Fruit fly (Drosophila melanogaster) whole organism, embryonic: ENCODE data around the gene park.

Experiments
- Bgb ChIP-seq: fragments of 200-800 bp; sonication (Bioruptor generic); IDR thresholded peaks from 2 replicates; pipeline ENCODE4 v1.3.6; 2022; ENCODE audit warnings: missing biosample characterization, missing genetic modification characterization; ENCODE audit not compliant: partially characterized antibody
- CG12071 ChIP-seq: fragments of 200-800 bp; sonication (Bioruptor generic); optimal IDR thresholded peaks from 3 replicates; lab custom pipeline; 2018; ENCODE audit warnings: missing biosample characterization, mild to moderate bottlenecking, missing genetic modification characterization
- CG12219 ChIP-seq: fragments of 200-800 bp; sonication (Bioruptor generic); optimal IDR thresholded peaks from 3 replicates; lab custom pipeline; 2018; ENCODE audit warnings: missing biosample characterization, mild to moderate bottlenecking, missing genetic modification characterization
- CG12236 ChIP-seq: fragments of 200-800 bp; sonication (Bioruptor generic); optimal IDR thresholded peaks from 2 replicates; lab custom pipeline; 2016; ENCODE audit warnings: missing biosample characterization, missing genetic modification characterization
- CG12744 ChIP-seq: fragments of 200-800 bp; sonication (Bioruptor generic); optimal IDR thresholded peaks from 2 replicates; lab custom pipeline; 2016; ENCODE audit warnings: missing biosample characterization, missing genetic modification characterization
- CG12942 ChIP-seq: fragments of 200-800 bp; sonication (Bioruptor generic); optimal IDR thresholded peaks from 3 replicates; lab custom pipeline; 2016; ENCODE audit warnings: missing biosample characterization, missing genetic modification characterization
- CG13296 ChIP-seq: fragments of 200-800 bp; sonication (Bioruptor generic); optimal IDR thresholded peaks from 3 replicates; lab custom pipeline; 2018; ENCODE audit warnings: missing biosample characterization, mild to moderate bottlenecking, missing genetic modification characterization
- CG13775 ChIP-seq: fragments of 200-800 bp; sonication (Bioruptor generic); optimal IDR thresholded peaks from 3 replicates; lab custom pipeline; 2017; ENCODE audit warnings: missing biosample characterization, mild to moderate bottlenecking, missing genetic modification characterization
- CG13894 ChIP-seq: fragments of 200-800 bp; sonication (Bioruptor generic); optimal IDR thresholded peaks from 3 replicates; lab custom pipeline; 2018; ENCODE audit warnings: missing biosample characterization, mild to moderate bottlenecking, missing genetic modification characterization, moderate library complexity
- CG16779 ChIP-seq: fragments of 200-800 bp; sonication (Bioruptor generic); IDR thresholded peaks from 2 replicates; pipeline ENCODE4 v1.3.6; 2022; ENCODE audit warnings: missing biosample characterization, missing genetic modification characterization
- CG17328 ChIP-seq: fragments of 200-800 bp; sonication (Bioruptor generic); IDR thresholded peaks from 2 replicates; pipeline ENCODE4 v1.3.6; 2022; ENCODE audit warnings: missing biosample characterization, missing genetic modification characterization
- CG17385 ChIP-seq: fragments of 200-800 bp; sonication (Bioruptor generic); optimal IDR thresholded peaks from 3 replicates; lab custom pipeline; 2018; ENCODE audit warnings: missing biosample characterization, mild to moderate bottlenecking, missing genetic modification characterization
- CG18262 ChIP-seq: fragments of 200-800 bp; optimal IDR thresholded peaks from 3 replicates; lab custom pipeline; 2019; ENCODE audit warnings: missing biosample characterization, mild to moderate bottlenecking, missing genetic modification characterization, moderate library complexity
- CG30431 ChIP-seq: fragments of 200-800 bp; sonication (Bioruptor generic); optimal IDR thresholded peaks from 2 replicates; lab custom pipeline; 2017; ENCODE audit warnings: missing biosample characterization, missing genetic modification characterization
- CG31365 ChIP-seq: fragments of 200-800 bp; sonication (Bioruptor generic); optimal IDR thresholded peaks from 2 replicates; lab custom pipeline; 2018; ENCODE audit warnings: missing biosample characterization, mild to moderate bottlenecking, missing genetic modification characterization
- CG31441 ChIP-seq: fragments of 200-800 bp; sonication (Bioruptor generic); IDR thresholded peaks from 2 replicates; pipeline ENCODE4 v1.3.6; 2022; ENCODE audit warnings: missing biosample characterization, missing genetic modification characterization
- CG32532 ChIP-seq: fragments of 200-800 bp; sonication (Bioruptor generic); IDR thresholded peaks from 2 replicates; pipeline ENCODE4 v1.3.6; 2022; ENCODE audit warnings: missing biosample characterization, missing genetic modification characterization
- CG3726 ChIP-seq: fragments of 200-800 bp; sonication (Bioruptor generic); IDR thresholded peaks from 3 replicates; pipeline ENCODE4, ENCODE4 v1.3.6; 2022; ENCODE audit warnings: missing biosample characterization, missing genetic modification characterization
- CG4328 ChIP-seq: fragments of 200-800 bp; sonication (Bioruptor generic); optimal IDR thresholded peaks from 3 replicates; lab custom pipeline; 2017; ENCODE audit warnings: missing biosample characterization, missing genetic modification reagents, missing genetic modification characterization
- CG4820 ChIP-seq: fragments of 200-800 bp; sonication (Bioruptor generic); optimal IDR thresholded peaks from 3 replicates; lab custom pipeline; 2016; ENCODE audit warnings: missing biosample characterization, missing genetic modification characterization
- CG6254 ChIP-seq: fragments of 200-800 bp; sonication (Bioruptor generic); optimal IDR thresholded peaks from 3 replicates; lab custom pipeline; 2017; ENCODE audit warnings: mild to moderate bottlenecking, missing biosample characterization, missing genetic modification reagents, missing genetic modification characterization
- CG6654 ChIP-seq: fragments of 200-800 bp; sonication (Bioruptor generic); optimal IDR thresholded peaks from 2 replicates; lab custom pipeline; 2017; ENCODE audit warnings: missing biosample characterization, mild to moderate bottlenecking, missing genetic modification characterization
- CG8924 ChIP-seq: fragments of 200-800 bp; optimal IDR thresholded peaks from 3 replicates; lab custom pipeline; 2019; ENCODE audit warnings: missing biosample characterization, mild to moderate bottlenecking, missing genetic modification characterization, moderate library complexity
- CG9215 ChIP-seq: fragments of 200-800 bp; sonication (Bioruptor generic); IDR thresholded peaks from 2 replicates; pipeline ENCODE4 v1.3.6; 2022; ENCODE audit warnings: missing biosample characterization, missing genetic modification characterization
- CG9817 ChIP-seq: fragments of 200-800 bp; sonication (Bioruptor generic); optimal IDR thresholded peaks from 2 replicates; lab custom pipeline; 2018; ENCODE audit warnings: missing biosample characterization, mild to moderate bottlenecking, missing genetic modification characterization, moderate library complexity
- CG9876 ChIP-seq: fragments of 200-800 bp; sonication (Bioruptor generic); optimal IDR thresholded peaks from 2 replicates; lab custom pipeline; 2016; ENCODE audit warnings: missing biosample characterization, missing genetic modification characterization
- Camta ChIP-seq: fragments of 200-800 bp; sonication (Bioruptor generic); optimal IDR thresholded peaks from 2 replicates; lab custom pipeline; 2016; ENCODE audit warnings: missing biosample characterization, missing genetic modification characterization
- Chrac-16 ChIP-seq: fragments of 200-800 bp; sonication (Bioruptor generic); optimal IDR thresholded peaks from 3 replicates; lab custom pipeline; 2016; ENCODE audit warnings: missing biosample characterization, missing genetic modification characterization
- Ets97D ChIP-seq: fragments of 200-800 bp; sonication (Bioruptor generic); optimal IDR thresholded peaks from 3 replicates; lab custom pipeline; 2016; ENCODE audit warnings: missing biosample characterization, missing genetic modification characterization
- Fer1 ChIP-seq: fragments of 200-800 bp; sonication (Bioruptor generic); optimal IDR thresholded peaks from 2 replicates; lab custom pipeline; 2017; ENCODE audit warnings: missing biosample characterization, mild to moderate bottlenecking, missing genetic modification characterization
- Hmr ChIP-seq: fragments of 200-800 bp; sonication (Bioruptor generic); optimal IDR thresholded peaks from 3 replicates; lab custom pipeline; 2017; ENCODE audit warnings: mild to moderate bottlenecking, missing biosample characterization, missing genetic modification reagents, missing genetic modification characterization
- MTF-1 ChIP-seq: fragments of 200-800 bp; sonication (Bioruptor generic); optimal IDR thresholded peaks from 2 replicates; lab custom pipeline; 2018; ENCODE audit warnings: missing biosample characterization, mild to moderate bottlenecking, missing genetic modification characterization, borderline replicate concordance
- Med ChIP-seq: fragments of 200-800 bp; sonication (Bioruptor generic); peaks from one replicate; lab custom pipeline; 2016; ENCODE audit warnings: missing biosample characterization, missing genetic modification characterization, mild to moderate bottlenecking, inconsistent platforms, moderate library complexity
- Meics ChIP-seq: fragments of 200-800 bp; sonication (Bioruptor generic); optimal IDR thresholded peaks from 2 replicates; lab custom pipeline; 2017; ENCODE audit warnings: missing biosample characterization, mild to moderate bottlenecking, missing genetic modification characterization
- NFAT ChIP-seq: fragments of 200-800 bp; sonication (Bioruptor generic); IDR thresholded peaks from 2 replicates; pipeline ENCODE4 v1.3.6; 2022; ENCODE audit warnings: missing biosample characterization, missing genetic modification characterization
- Oaz ChIP-seq: fragments of 200-800 bp; sonication (Bioruptor generic); IDR thresholded peaks from 2 replicates; pipeline ENCODE4 v1.3.6; 2022; ENCODE audit warnings: missing biosample characterization, missing genetic modification characterization
- Oli ChIP-seq: fragments of 200-800 bp; sonication (Bioruptor generic); optimal IDR thresholded peaks from 2 replicates; lab custom pipeline; 2018; ENCODE audit warnings: missing biosample characterization, mild to moderate bottlenecking, missing genetic modification characterization, moderate library complexity
- Spps ChIP-seq: fragments of 200-800 bp; sonication (Bioruptor generic); optimal IDR thresholded peaks from 2 replicates; lab custom pipeline; 2018; ENCODE audit warnings: missing biosample characterization, mild to moderate bottlenecking, missing genetic modification characterization
- bowl ChIP-seq: fragments of 200-800 bp; sonication (Bioruptor generic); IDR thresholded peaks from 2 replicates; pipeline ENCODE4 v1.3.6; 2022; ENCODE audit warnings: missing biosample characterization, missing genetic modification characterization
- ci ChIP-seq: fragments of 200-800 bp; sonication (Bioruptor generic); IDR thresholded peaks from 3 replicates; pipeline ENCODE4 v1.3.6; 2022; ENCODE audit warnings: missing biosample characterization, missing genetic modification characterization
- hbn ChIP-seq: fragments of 200-800 bp; sonication (Bioruptor generic); IDR thresholded peaks from 2 replicates; pipeline ENCODE4 v1.3.6; 2022; ENCODE audit warnings: missing biosample characterization, missing genetic modification characterization; ENCODE audit not compliant: partially characterized antibody
- kay ChIP-seq: fragments of 200-800 bp; sonication (Bioruptor generic); optimal IDR thresholded peaks from 2 replicates; lab custom pipeline; 2016; ENCODE audit warnings: missing biosample characterization, missing genetic modification characterization
- lab ChIP-seq: fragments of 200-800 bp; sonication (Bioruptor generic); optimal IDR thresholded peaks from 3 replicates; lab custom pipeline; 2017; ENCODE audit warnings: missing biosample characterization, missing genetic modification characterization, mild to moderate bottlenecking, moderate library complexity, missing genetic modification reagents
- lmd ChIP-seq: fragments of 200-800 bp; sonication (Bioruptor generic); IDR thresholded peaks from 2 replicates; pipeline ENCODE4 v1.3.6; 2022; ENCODE audit warnings: missing biosample characterization, missing genetic modification characterization
- luna ChIP-seq: fragments of 200-800 bp; sonication (Bioruptor generic); optimal IDR thresholded peaks from 2 replicates; lab custom pipeline; 2016; ENCODE audit warnings: missing biosample characterization, missing genetic modification characterization
- mirr ChIP-seq: fragments of 200-800 bp; sonication (Bioruptor generic); optimal IDR thresholded peaks from 3 replicates; lab custom pipeline; 2018; ENCODE audit warnings: missing biosample characterization, mild to moderate bottlenecking, missing genetic modification characterization
- onecut ChIP-seq: fragments of 200-800 bp; sonication (Bioruptor generic); IDR thresholded peaks from 2 replicates; pipeline ENCODE4 v1.3.6; 2022; ENCODE audit warnings: missing biosample characterization, missing genetic modification characterization
- pfk ChIP-seq: fragments of 200-800 bp; sonication (Bioruptor generic); optimal IDR thresholded peaks from 2 replicates; lab custom pipeline; 2018; ENCODE audit warnings: missing biosample characterization, mild to moderate bottlenecking, missing genetic modification characterization, moderate library complexity
- schlank ChIP-seq: fragments of 200-800 bp; sonication (Bioruptor generic); optimal IDR thresholded peaks from 2 replicates; lab custom pipeline; 2018; ENCODE audit warnings: missing biosample characterization, mild to moderate bottlenecking, missing genetic modification characterization
- usp ChIP-seq: fragments of >200 bp; optimal IDR thresholded peaks from 2 replicates; lab custom pipeline; 2017; ENCODE audit warnings: missing biosample characterization, missing genetic modification characterization
- vnd ChIP-seq: fragments of 200-800 bp; sonication (Bioruptor generic); IDR thresholded peaks from 3 replicates; pipeline ENCODE4 v1.3.6; 2022; ENCODE audit warnings: missing biosample characterization, missing genetic modification characterization; ENCODE audit not compliant: partially characterized antibody
- yki ChIP-seq: fragments of >200 bp; optimal IDR thresholded peaks from 3 replicates; lab custom pipeline; 2018

park gene

dm6 chr3L:21192024-21192423 lies 4.6 kb downstream of the park start (continued):
- TF ChIP-seq schlank (tag; lab: Kevin White, UChicago) (no peak), CG3726 (no peak), lab (peak; percentile 61), Ets97D (GFP tag; lab: Kevin White, UChicago) (peak; percentile 67), vnd (GFP tag; lab: Robert Waterston, UW) (no peak), CG31365 (tag; lab: Kevin White, UChicago) (no peak), Oaz (GFP tag; lab: Robert Waterston, UW) (no peak), CG31441 (GFP tag; lab: Robert Waterston, UW) (no peak), CG13296 (peak; percentile 35), pfk (GFP tag; lab: Kevin White, UChicago) (peak; percentile 44), luna (GFP tag; lab: Kevin White, UChicago) (no peak), CG12942 (GFP tag; lab: Kevin White, UChicago) (no peak), CG17328 (0 out of 2 replicates have a peak, but pooled peaks have one; percentile 12), CG12219 (no peak), CG4328 (GFP tag; lab: Kevin White, UChicago) (no peak), CG30431 (GFP tag; lab: Kevin White, UChicago) (no peak), MTF-1 (GFP tag; lab: Kevin White, UChicago) (no peak), CG13894 (peak; percentile 43), CG9817 (tag; lab: Kevin White, UChicago) (no peak), kay (no peak), CG12236 (GFP tag; lab: Kevin White, UChicago) (no peak), NFAT (GFP tag; lab: Robert Waterston, UW) (no peak), CG4820 (GFP tag; lab: Kevin White, UChicago) (no peak), CG17385 (peak; percentile 38), usp (no peak), hbn (no peak), CG16779 (GFP tag; lab: Robert Waterston, UW) (peak; percentile 56; the same call in 1 of the 2 replicates), CG8924 (no peak), CG9876 (GFP tag; lab: Kevin White, UChicago) (no peak), CG12071 (GFP tag; lab: Kevin White, UChicago) (peak; percentile 33), Oli (tag; lab: Kevin White, UChicago) (no peak), CG6254 (GFP tag; lab: Kevin White, UChicago) (no peak), CG13775 (GFP tag; lab: Kevin White, UChicago) (no peak), mirr (GFP tag; lab: Kevin White, UChicago) (peak; percentile 44), CG32532 (GFP tag; lab: Robert Waterston, UW) (0 out of 2 replicates have a peak, but pooled peaks have one; percentile 6), CG6654 (GFP tag; lab: Kevin White, UChicago) (no peak), onecut (GFP tag; lab: Robert Waterston, UW) (peak; percentile 70), bowl (GFP tag; lab: Robert Waterston, UW) (no peak), Med (GFP tag; lab: Kevin White, UChicago) (peak; percentile 80), CG12744 (GFP tag; lab: Kevin White, UChicago) (no peak), yki (no peak), Spps (tag; lab: Kevin White, UChicago) (no peak), Hmr (GFP tag; lab: Kevin White, UChicago) (peak; percentile 21), CG9215 (GFP tag; lab: Robert Waterston, UW) (no peak), ci (0 out of 3 replicates have a peak, but pooled peaks have one; percentile 10), CG18262 (tag; lab: Kevin White, UChicago) (no peak), Bgb (GFP tag; lab: Robert Waterston, UW) (no peak), lmd (GFP tag; lab: Robert Waterston, UW) (no peak), Fer1 (GFP tag; lab: Kevin White, UChicago) (peak; percentile 49), Camta (GFP tag; lab: Kevin White, UChicago) (no peak), Chrac-16 (no peak), Meics (GFP tag; lab: Kevin White, UChicago) (peak; percentile 34)
